Fruit fly (Drosophila melanogaster): ENCODE data around the gene CG46309.

- TF ChIP-seq ovo (GFP tag; optimal IDR thresholded peaks at IDR 0.05) (no peak), toe (GFP tag; optimal IDR thresholded peaks at IDR 0.05) (no peak), Hr96 (GFP tag; optimal IDR thresholded peaks at IDR 0.05) (no peak), CG12768 (GFP tag; optimal IDR thresholded peaks at IDR 0.05) (no peak)
These were observed 35.5 kb upstream of the CG46309 start for dm6 chr2L:16287006-16287601.
